Fruit fly (Drosophila melanogaster): ENCODE results near the gene CG10311.

dm6 chr3R:16321538-16321937 is 35.3 kb downstream of the CG10311 start, which contains the start of gene CG44044:
- no peak for TF ChIP-seq psq (optimal IDR thresholded peaks at IDR 0.05)
- no peak for TF ChIP-seq Sin3A (optimal IDR thresholded peaks at IDR 0.05)
- no peak for TF ChIP-seq Myc (optimal IDR thresholded peaks at IDR 0.05)
- no peak for TF ChIP-seq h (optimal IDR thresholded peaks at IDR 0.05)

Measured in Kc167 (cell line).